Fruit fly (Drosophila melanogaster): ENCODE measurements around the gene Gas41.

Gene Gas41

dm6 chr2L:6921360-6922090, 28.5 kb downstream of the Gas41 start (continued):
- TF ChIP-seq Nf-YB (GFP tag; optimal IDR thresholded peaks at IDR 0.05), result no peak
- TF ChIP-seq otp (GFP tag; IDR thresholded peaks at IDR 0.05), result no peak
- peak; percentile 57 for TF ChIP-seq CG15479 (GFP tag; optimal IDR thresholded peaks at IDR 0.05)
- no peak for TF ChIP-seq fd64A (GFP tag; optimal IDR thresholded peaks at IDR 0.05)
- TF ChIP-seq CG9817 (tag; optimal IDR thresholded peaks at IDR 0.05), result no peak
- TF ChIP-seq CG3281 (GFP tag; optimal IDR thresholded peaks at IDR 0.05), result peak; percentile 29
- no peak for TF ChIP-seq CG8089 (GFP tag; optimal IDR thresholded peaks at IDR 0.05)
- no peak for TF ChIP-seq Six4 (GFP tag; optimal IDR thresholded peaks at IDR 0.05)
- no peak for TF ChIP-seq crp (GFP tag; optimal IDR thresholded peaks at IDR 0.05)
- TF ChIP-seq HmgZ (tag; optimal IDR thresholded peaks at IDR 0.05), result no peak
- no peak for TF ChIP-seq unc-4 (GFP tag; IDR thresholded peaks at IDR 0.05; ENCODE audit: partially characterized antibody)
- no peak for TF ChIP-seq gce (GFP tag; IDR thresholded peaks at IDR 0.05)
- no peak for TF ChIP-seq Dbx (GFP tag; IDR thresholded peaks at IDR 0.05)
- TF ChIP-seq wdn (GFP tag; IDR thresholded peaks at IDR 0.05), result no peak
- TF ChIP-seq Xrp1 (GFP tag; IDR thresholded peaks at IDR 0.05), result no peak
- peak; percentile 24; the same call in 1 of the 2 replicates for TF ChIP-seq CG32772 (GFP tag; IDR thresholded peaks at IDR 0.05)
- no peak for TF ChIP-seq CG6654 (GFP tag; optimal IDR thresholded peaks at IDR 0.05)
- no peak for TF ChIP-seq CG18599 (GFP tag; optimal IDR thresholded peaks at IDR 0.05)
- TF ChIP-seq Deaf1 (tag; optimal IDR thresholded peaks at IDR 0.05), result no peak
- no peak for TF ChIP-seq Kr (GFP tag; optimal IDR thresholded peaks at IDR 0.05)
- no peak for TF ChIP-seq CG2116 (GFP tag; optimal IDR thresholded peaks at IDR 0.05)
- TF ChIP-seq B-H1 (GFP tag; IDR thresholded peaks at IDR 0.05), result no peak; the same call in 2 of the 3 replicates
- TF ChIP-seq CG15601 (tag; optimal IDR thresholded peaks at IDR 0.05), result no peak
- TF ChIP-seq sug (tag; optimal IDR thresholded peaks at IDR 0.05), result no peak
- TF ChIP-seq MBD-R2 (GFP tag; IDR thresholded peaks at IDR 0.05), result no peak
- TF ChIP-seq eyg (GFP tag; optimal IDR thresholded peaks at IDR 0.05), result no peak
- TF ChIP-seq jigr1 (GFP tag; IDR thresholded peaks at IDR 0.05), result no peak
- TF ChIP-seq exex (tag; optimal IDR thresholded peaks at IDR 0.05), result no peak
- no peak for TF ChIP-seq Sry-β (GFP tag; optimal IDR thresholded peaks at IDR 0.05)
- no peak for TF ChIP-seq Hmr (GFP tag; optimal IDR thresholded peaks at IDR 0.05)
- no peak for TF ChIP-seq CG30431 (GFP tag; optimal IDR thresholded peaks at IDR 0.05)
- TF ChIP-seq NFAT (GFP tag; IDR thresholded peaks at IDR 0.05), result no peak
- no peak for TF ChIP-seq row (GFP tag; IDR thresholded peaks at IDR 0.05)
- TF ChIP-seq Dfd (GFP tag; optimal IDR thresholded peaks at IDR 0.05), result no peak
- TF ChIP-seq Rfx (GFP tag; IDR thresholded peaks at IDR 0.05), result no peak
- TF ChIP-seq HLH4C (GFP tag; IDR thresholded peaks at IDR 0.05; ENCODE audit: partially characterized antibody), result no peak
- no peak for TF ChIP-seq grn (GFP tag; optimal IDR thresholded peaks at IDR 0.05)
- TF ChIP-seq Optix (GFP tag; IDR thresholded peaks at IDR 0.05), result no peak
- peak; percentile 34 for TF ChIP-seq gro (GFP tag; optimal IDR thresholded peaks at IDR 0.05)
- TF ChIP-seq gfzf (GFP tag; optimal IDR thresholded peaks at IDR 0.05), result peak; percentile 19
- peak; percentile 71 for TF ChIP-seq phol (tag; optimal IDR thresholded peaks at IDR 0.05)
- no peak for TF ChIP-seq NC2α (GFP tag; optimal IDR thresholded peaks at IDR 0.05)
- no peak for TF ChIP-seq ato (GFP tag; IDR thresholded peaks at IDR 0.05; ENCODE audit: partially characterized antibody)
- TF ChIP-seq prd (optimal IDR thresholded peaks at IDR 0.05), result no peak
- TF ChIP-seq prd (GFP tag; IDR thresholded peaks at IDR 0.05), result no peak
- no peak for TF ChIP-seq CG2129 (GFP tag; IDR thresholded peaks at IDR 0.05; ENCODE audit: partially characterized antibody)
- no peak for TF ChIP-seq CG1602 (GFP tag; optimal IDR thresholded peaks at IDR 0.05)
- peak; percentile 51 for TF ChIP-seq CG10147 (GFP tag; optimal IDR thresholded peaks at IDR 0.05)
- no peak for TF ChIP-seq bcd (GFP tag; optimal IDR thresholded peaks at IDR 0.05)
- no peak for TF ChIP-seq CG6813 (GFP tag; optimal IDR thresholded peaks at IDR 0.05)

Measured in whole organism, embryonic.